Worm (Caenorhabditis elegans): ENCODE results near the gene cpg-1.

Gene cpg-1

DNA sequence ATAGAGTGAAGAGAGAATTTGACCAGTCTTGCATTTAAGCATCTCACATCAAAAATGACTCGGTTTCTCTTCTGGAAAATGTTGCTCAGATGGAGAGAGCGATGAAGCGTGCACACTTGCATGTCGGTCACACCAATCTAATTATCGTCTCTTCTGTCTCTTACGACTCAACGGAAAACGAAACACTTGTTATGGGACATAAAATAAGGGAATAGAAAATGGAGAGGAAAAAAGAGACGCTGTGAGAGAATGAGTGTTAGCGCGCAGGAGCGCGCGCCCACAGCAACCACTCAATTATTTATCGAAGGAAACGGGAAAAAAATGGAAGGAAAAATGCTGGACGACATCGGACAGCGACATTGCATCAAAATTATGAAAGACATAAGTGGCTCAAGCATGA lies 16.6 kb downstream of the cpg-1 start:
- TF ChIP-seq tbx-2 (tag; optimal IDR thresholded peaks at IDR 0.05) (no peak), lsy-12 (tag; optimal IDR thresholded peaks at IDR 0.05) (no peak), nhr-77 (tag; optimal IDR thresholded peaks at IDR 0.05) (no peak), nhr-12 (tag; optimal IDR thresholded peaks at IDR 0.05) (no peak), nfya-1 (tag; optimal IDR thresholded peaks at IDR 0.05; ENCODE audit: insufficient read depth) (peak; percentile 55), fkh-10 (GFP tag; optimal IDR thresholded peaks at IDR 0.05) (peak; percentile 50), ztf-4 (tag; optimal IDR thresholded peaks at IDR 0.05) (no peak), nhr-237 (tag; optimal IDR thresholded peaks at IDR 0.05) (no peak), sea-2 (GFP tag; optimal IDR thresholded peaks at IDR 0.05) (no peak), nhr-67 (tag; optimal IDR thresholded peaks at IDR 0.05) (no peak), zag-1 (tag; optimal IDR thresholded peaks at IDR 0.05) (no peak), ztf-11 (tag; optimal IDR thresholded peaks at IDR 0.05) (no peak), snpc-4 (tag; optimal IDR thresholded peaks at IDR 0.05) (no peak), mml-1 (tag; optimal IDR thresholded peaks at IDR 0.05) (no peak), elt-1 (tag; optimal IDR thresholded peaks at IDR 0.05) (no peak), pha-4 (tag; optimal IDR thresholded peaks at IDR 0.05) (no peak), R02D3.7 (tag; optimal IDR thresholded peaks at IDR 0.05) (no peak), lin-15B (tag; optimal IDR thresholded peaks at IDR 0.05) (no peak), unc-39 (tag; optimal IDR thresholded peaks at IDR 0.05) (no peak), elt-2 (tag; optimal IDR thresholded peaks at IDR 0.05) (no peak), hmg-11 (tag; optimal IDR thresholded peaks at IDR 0.05) (peak; percentile 47), lin-39 (tag; optimal IDR thresholded peaks at IDR 0.05) (peak; percentile 7), ama-1 (optimal IDR thresholded peaks at IDR 0.05) (peak; percentile 51)

DNA sequence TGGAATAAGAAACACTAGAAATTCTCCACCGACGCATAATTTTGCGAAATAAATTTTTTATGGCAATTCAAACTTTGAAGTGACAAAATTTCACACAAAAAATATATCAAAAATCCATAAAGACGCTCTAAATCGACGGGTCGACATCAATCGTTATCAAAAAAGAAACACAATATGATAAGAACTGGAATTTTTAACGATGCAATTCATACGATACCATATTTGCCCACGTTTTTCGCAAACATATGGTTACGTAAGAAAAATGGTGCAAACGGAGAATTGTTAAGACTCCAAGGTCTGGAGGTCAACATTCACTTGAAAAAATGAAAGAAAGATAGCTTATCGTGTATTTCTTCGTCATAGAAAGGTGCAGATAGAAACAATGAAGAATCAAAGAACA lies 17.0 kb downstream of the cpg-1 start:
- TF ChIP-seq pqm-1 (tag; optimal IDR thresholded peaks at IDR 0.05), result peak; percentile 35
- no peak for TF ChIP-seq mdl-1 (tag; optimal IDR thresholded peaks at IDR 0.05)
- TF ChIP-seq elt-2 (tag; optimal IDR thresholded peaks at IDR 0.05), result peak; percentile 87
- TF ChIP-seq pha-4 (tag; optimal IDR thresholded peaks at IDR 0.05), result peak; percentile 49
- TF ChIP-seq nhr-28 (tag; optimal IDR thresholded peaks at IDR 0.05), result no peak

DNA sequence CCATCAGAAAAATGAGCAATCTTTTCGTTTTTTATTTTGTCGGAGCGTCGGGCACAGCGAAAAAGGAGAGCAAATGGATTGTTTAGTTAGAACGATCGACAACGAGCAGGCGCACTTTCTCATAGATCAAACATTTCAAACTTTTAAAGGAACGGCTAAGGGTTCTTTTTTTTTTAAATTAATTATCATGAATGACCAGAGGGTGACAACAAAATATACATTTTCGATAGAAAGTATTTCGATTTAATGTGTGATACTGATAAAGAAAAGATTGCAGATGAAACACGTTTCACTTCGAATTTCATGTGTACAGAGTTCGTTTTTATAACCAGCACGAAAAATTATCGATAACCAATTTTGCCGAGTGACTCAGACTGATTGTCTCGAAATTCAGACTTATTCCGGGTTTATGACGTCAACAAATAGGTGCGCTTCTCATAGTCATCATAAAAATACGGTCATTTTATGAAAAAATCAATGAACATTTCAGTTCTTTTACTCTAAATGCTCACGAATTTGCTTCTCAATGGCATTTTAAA lies 17.5 kb downstream of the cpg-1 start:
- TF ChIP-seq ztf-4 (tag; optimal IDR thresholded peaks at IDR 0.05), result no peak
- TF ChIP-seq elt-1 (tag; optimal IDR thresholded peaks at IDR 0.05), result no peak
- TF ChIP-seq nhr-77 (tag; optimal IDR thresholded peaks at IDR 0.05), result no peak
- no peak for TF ChIP-seq nhr-43 (tag; optimal IDR thresholded peaks at IDR 0.05; ENCODE audit: poor library complexity, severe bottlenecking)
- TF ChIP-seq eor-1 (tag; optimal IDR thresholded peaks at IDR 0.05), result no peak
- no peak for TF ChIP-seq pha-4 (tag; optimal IDR thresholded peaks at IDR 0.05)
- TF ChIP-seq egl-27 (tag; optimal IDR thresholded peaks at IDR 0.05), result no peak
- peak; percentile 74 for TF ChIP-seq elt-2 (tag; optimal IDR thresholded peaks at IDR 0.05)
- peak; percentile 12 for TF ChIP-seq jun-1 (tag; optimal IDR thresholded peaks at IDR 0.05)
- peak; percentile 90 for TF ChIP-seq pqm-1 (tag; optimal IDR thresholded peaks at IDR 0.05)
- no peak for TF ChIP-seq lin-15B (tag; optimal IDR thresholded peaks at IDR 0.05)
- no peak for TF ChIP-seq skn-1 (tag; optimal IDR thresholded peaks at IDR 0.05)
- TF ChIP-seq nfya-1 (tag; optimal IDR thresholded peaks at IDR 0.05; ENCODE audit: insufficient read depth), result no peak
- TF ChIP-seq ama-1 (optimal IDR thresholded peaks at IDR 0.05), result no peak
- no peak for TF ChIP-seq fos-1 (tag; optimal IDR thresholded peaks at IDR 0.05)

DNA sequence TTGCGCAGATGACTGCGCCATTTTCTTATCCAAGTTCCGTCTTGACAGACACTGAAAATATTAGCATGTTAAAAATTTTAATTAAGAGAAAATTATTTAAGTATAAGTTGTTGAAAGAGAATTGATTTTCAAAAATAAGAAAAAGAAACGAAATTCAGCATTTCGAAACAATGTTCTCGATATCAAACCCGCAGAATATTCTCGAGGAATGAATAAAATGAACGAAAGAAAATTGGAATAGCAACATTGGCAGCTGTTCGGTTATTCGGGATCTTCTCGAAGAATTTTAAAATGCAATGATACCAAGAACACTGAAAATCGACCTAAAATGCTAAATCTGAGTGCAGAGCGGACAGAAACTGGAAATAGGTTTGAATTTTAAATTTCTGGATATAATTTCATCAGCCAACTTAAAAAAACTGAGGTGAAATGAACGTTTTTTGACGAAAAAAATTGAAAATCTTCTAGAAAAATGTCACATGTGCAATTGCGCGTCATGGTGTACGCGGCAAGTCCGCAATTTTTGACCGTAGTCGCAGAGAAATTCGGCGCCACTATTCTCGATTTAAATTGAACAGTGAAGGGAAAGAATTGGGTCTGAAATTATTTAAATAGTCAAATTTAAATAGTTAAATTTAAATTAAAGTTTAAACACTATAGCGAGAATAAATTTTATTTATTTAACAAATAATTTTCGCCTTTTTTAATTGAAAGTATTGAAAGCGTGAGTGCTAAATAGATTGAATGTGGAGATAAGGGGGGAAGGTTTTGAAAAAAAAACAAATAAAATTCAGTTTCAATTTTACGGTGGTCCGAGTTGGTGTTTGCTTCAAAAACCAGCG lies 19.1 kb downstream of the cpg-1 start, which contains the start of the genes cct-5 and F25F2.1:
cct-5 (minus strand) TSS at position 51 of the 842 bp plus-strand sequence.
F25F2.1 (plus strand) TSS at position 792 of the 842 bp plus-strand sequence.
- TF ChIP-seq lin-39 (tag; optimal IDR thresholded peaks at IDR 0.05) (peak; percentile 30), lin-15B (tag; optimal IDR thresholded peaks at IDR 0.05) (peak; percentile 53), nfya-1 (tag; optimal IDR thresholded peaks at IDR 0.05; ENCODE audit: insufficient read depth) (peak; percentile 79), eor-1 (tag; optimal IDR thresholded peaks at IDR 0.05) (no peak), ama-1 (optimal IDR thresholded peaks at IDR 0.05) (peak; percentile 52), nhr-11 (tag; optimal IDR thresholded peaks at IDR 0.05) (no peak), nhr-12 (tag; optimal IDR thresholded peaks at IDR 0.05) (no peak), elt-1 (tag; optimal IDR thresholded peaks at IDR 0.05) (peak; percentile 39), egl-5 (tag; optimal IDR thresholded peaks at IDR 0.05) (peak; percentile 14), fkh-2 (tag; optimal IDR thresholded peaks at IDR 0.05) (no peak), elt-2 (tag; optimal IDR thresholded peaks at IDR 0.05) (peak; percentile 36), pha-4 (tag; optimal IDR thresholded peaks at IDR 0.05) (peak; percentile 80), nhr-25 (tag; optimal IDR thresholded peaks at IDR 0.05) (peak; percentile 25), hmg-11 (tag; optimal IDR thresholded peaks at IDR 0.05) (peak; percentile 72), nhr-23 (tag; optimal IDR thresholded peaks at IDR 0.05) (peak; percentile 18), snpc-4 (tag; optimal IDR thresholded peaks at IDR 0.05) (peak; percentile 69)

All from whole organism, L3 larva.